Fruit fly (Drosophila melanogaster) whole organism, adult: ENCODE measurements around the gene CG31231.

Experiments
- CG12768 ChIP-seq: fragments of 200-800 bp; sonication (Bioruptor generic); optimal IDR thresholded peaks from 2 replicates; lab custom pipeline; 2017; ENCODE audit warnings: missing biosample characterization, missing genetic modification characterization, mild to moderate bottlenecking, moderate library complexity, missing genetic modification reagents
- CG5204 ChIP-seq: fragments of 200-800 bp; sonication (Bioruptor generic); optimal IDR thresholded peaks from 2 replicates; lab custom pipeline; 2016; ENCODE audit warnings: missing biosample characterization, missing genetic modification characterization
- CG7045 ChIP-seq: fragments of 200-800 bp; sonication (Bioruptor generic); optimal IDR thresholded peaks from 2 replicates; lab custom pipeline; 2017; ENCODE audit warnings: missing biosample characterization, mild to moderate bottlenecking, missing genetic modification characterization
- CG7101 ChIP-seq: fragments of 200-800 bp; sonication (Bioruptor generic); optimal IDR thresholded peaks from 2 replicates; lab custom pipeline; 2018; ENCODE audit warnings: missing biosample characterization, mild to moderate bottlenecking, missing genetic modification characterization, moderate library complexity
- Crg-1 ChIP-seq: fragments of 200-800 bp; sonication (Bioruptor generic); optimal IDR thresholded peaks from 2 replicates; lab custom pipeline; 2016; ENCODE audit warnings: missing biosample characterization, missing genetic modification characterization
- Hr96 ChIP-seq: fragments of 200-800 bp; sonication (Bioruptor generic); optimal IDR thresholded peaks from 2 replicates; lab custom pipeline; 2016; ENCODE audit warnings: missing biosample characterization, missing genetic modification characterization
- Mnt ChIP-seq: fragments of 200-800 bp; sonication (Bioruptor generic); optimal IDR thresholded peaks from 2 replicates; lab custom pipeline; 2016; ENCODE audit warnings: missing biosample characterization, mild to moderate bottlenecking, missing genetic modification characterization
- bab1 ChIP-seq: fragments of 200-800 bp; sonication (Bioruptor generic); optimal IDR thresholded peaks from 3 replicates; lab custom pipeline; 2019; ENCODE audit warnings: missing biosample characterization, mild to moderate bottlenecking, missing genetic modification characterization, moderate library complexity
- cic ChIP-seq: fragments of 200-800 bp; sonication (Bioruptor generic); optimal IDR thresholded peaks from 2 replicates; lab custom pipeline; 2017; ENCODE audit warnings: missing biosample characterization, mild to moderate bottlenecking, missing genetic modification characterization, moderate library complexity
- cnc ChIP-seq, 2 experiments: fragments of >200 bp; optimal IDR thresholded peaks; 2 replicates each; lab custom pipeline; 2017
- kay ChIP-seq: fragments of 200-800 bp; sonication (Bioruptor generic); peaks from one replicate; lab custom pipeline; 2016; ENCODE audit warnings: missing biosample characterization, missing genetic modification characterization, borderline replicate concordance
- pad ChIP-seq: fragments of 200-800 bp; sonication (Bioruptor generic); optimal IDR thresholded peaks from 3 replicates; lab custom pipeline; 2017; ENCODE audit warnings: missing biosample characterization, missing genetic modification characterization, mild to moderate bottlenecking, moderate library complexity, missing genetic modification reagents
- tj ChIP-seq: fragments of 200-800 bp; sonication (Bioruptor generic); optimal IDR thresholded peaks from 3 replicates; lab custom pipeline; 2017; ENCODE audit warnings: missing biosample characterization, mild to moderate bottlenecking, missing genetic modification characterization, moderate library complexity

dm6 chr3R:18617411-18617810 lies 47.8 kb upstream of the CG31231 start, which contains the start of gene CG7695:
- TF ChIP-seq CG5204 (GFP tag; lab: Kevin White, UChicago) (no peak), Crg-1 (GFP tag; lab: Kevin White, UChicago) (no peak), pad (no peak), CG7045 (GFP tag; lab: Kevin White, UChicago) (no peak), CG7101 (tag; lab: Kevin White, UChicago) (no peak), Hr96 (GFP tag; lab: Kevin White, UChicago) (no peak), CG12768 (no peak), Mnt (GFP tag; lab: Kevin White, UChicago) (no peak), tj (GFP tag; lab: Kevin White, UChicago) (no peak), bab1 (no peak), kay (GFP tag; lab: Kevin White, UChicago) (no peak), cic (no peak), cnc (optimal IDR thresholded peaks at IDR 0.05; lab: Kevin White, UChicago) (no peak)
